Worm (Caenorhabditis elegans): ENCODE results near the gene sao-1.

Gene sao-1

DNA sequence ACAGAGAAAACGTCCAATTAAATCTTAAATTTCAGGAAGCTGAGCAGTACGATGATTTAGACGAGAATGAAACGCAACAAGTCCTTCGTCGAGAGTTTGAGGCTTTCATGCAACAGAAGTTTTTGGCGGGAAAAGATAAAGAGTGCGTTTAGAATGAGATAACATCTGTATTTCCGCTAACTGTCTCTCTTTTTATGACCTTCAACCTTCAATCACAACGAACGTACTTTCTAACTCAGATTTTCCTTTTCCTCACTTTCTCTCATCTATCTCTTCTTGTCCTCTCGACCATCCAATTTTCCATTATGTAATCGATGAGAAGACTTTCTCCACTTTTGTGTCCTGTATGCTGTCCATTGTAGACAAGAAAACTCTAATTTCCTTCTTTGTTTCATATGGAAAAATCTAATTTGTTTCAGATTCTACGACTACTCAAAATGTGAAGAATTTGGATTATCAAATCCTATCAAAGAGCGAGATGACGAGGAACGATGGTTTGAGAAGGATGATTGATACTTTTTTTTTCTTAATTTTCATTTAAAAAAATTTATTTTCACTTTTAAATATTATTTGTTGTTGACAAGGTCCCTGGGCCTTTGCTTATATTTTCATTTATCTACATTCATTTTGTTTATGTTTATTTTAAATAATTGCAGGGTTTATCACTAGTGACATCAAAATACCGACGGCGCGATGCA lies at the start of gene sao-1:
TSS of gene sao-1 (plus strand) at position 648 of the 698 bp plus-strand sequence.
- peak; percentile 5 for TF ChIP-seq nhr-28 (tag; optimal IDR thresholded peaks at IDR 0.05)
- no peak for TF ChIP-seq mdt-29 (GFP tag; IDR thresholded peaks at IDR 0.05)
- peak; percentile 29 for TF ChIP-seq nhr-25 (tag; optimal IDR thresholded peaks at IDR 0.05; ENCODE audit: borderline replicate concordance, insufficient read depth)

DNA sequence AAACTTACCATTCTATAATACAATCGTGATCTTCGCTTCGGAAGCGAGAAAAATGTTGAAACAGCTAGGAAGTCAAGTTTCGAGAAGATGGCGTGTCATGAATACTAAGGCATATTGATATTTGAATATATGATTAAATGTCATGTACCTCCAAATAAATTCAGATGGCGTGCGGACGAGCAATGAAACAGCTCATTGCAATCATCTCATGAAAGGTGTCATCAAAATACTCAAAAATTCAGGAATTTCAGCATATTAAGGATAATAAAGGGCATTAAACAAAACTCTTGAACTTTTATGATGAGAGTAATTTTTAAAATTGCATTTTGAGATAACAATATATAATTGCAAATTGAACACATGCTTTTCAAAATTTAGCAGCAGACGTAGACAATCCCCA lies 48.3 kb upstream of the sao-1 start, which contains the start of gene gcy-32:
TSS of gene gcy-32 (minus strand) at position 101 of the 400 bp plus-strand sequence.
- TF ChIP-seq zag-1 (tag; optimal IDR thresholded peaks at IDR 0.05) (no peak), Y105C5A.15 (GFP tag; IDR thresholded peaks at IDR 0.05) (no peak), mep-1 (tag; optimal IDR thresholded peaks at IDR 0.05) (no peak), php-3 (GFP tag; IDR thresholded peaks at IDR 0.05) (no peak), daf-12 (tag; optimal IDR thresholded peaks at IDR 0.05) (no peak), Y75B8A.6 (GFP tag; IDR thresholded peaks at IDR 0.05) (no peak), nhr-25 (tag; optimal IDR thresholded peaks at IDR 0.05; ENCODE audit: borderline replicate concordance, insufficient read depth) (no peak), ceh-82 (tag; optimal IDR thresholded peaks at IDR 0.05) (no peak), Y5F2A.4 (GFP tag; optimal IDR thresholded peaks at IDR 0.05) (no peak), F37D6.2 (tag; optimal IDR thresholded peaks at IDR 0.05) (no peak), lin-39 (tag; optimal IDR thresholded peaks at IDR 0.05) (no peak), rbr-2 (tag; optimal IDR thresholded peaks at IDR 0.05) (no peak), nhr-77 (tag; optimal IDR thresholded peaks at IDR 0.05) (no peak)

DNA sequence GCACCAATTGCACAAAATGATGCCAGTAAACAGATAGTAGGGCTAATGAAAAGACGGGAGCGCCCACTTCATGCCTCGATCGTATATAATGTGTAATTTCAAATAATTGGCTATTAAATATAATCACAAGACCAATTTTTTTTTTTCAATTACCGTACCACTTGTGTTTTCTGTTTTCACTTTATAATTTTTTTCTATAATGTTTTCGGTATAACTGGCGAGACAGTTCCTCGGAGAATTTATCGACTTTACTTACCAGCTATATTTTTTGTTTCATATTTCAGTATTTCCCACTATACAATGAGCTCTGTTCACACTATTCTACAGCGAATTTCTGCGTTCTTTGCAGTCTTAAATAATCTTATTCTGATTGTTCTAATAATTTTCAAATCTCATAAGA lies 47.5 kb upstream of the sao-1 start, which contains the start of gene str-252:
TSS of gene str-252 (plus strand) at position 301 of the 400 bp plus-strand sequence.
- TF ChIP-seq dmd-6 (GFP tag; IDR thresholded peaks at IDR 0.05) (no peak), spr-3 (GFP tag; optimal IDR thresholded peaks at IDR 0.05) (no peak), skn-1 (tag; optimal IDR thresholded peaks at IDR 0.05) (no peak), Y5F2A.4 (GFP tag; optimal IDR thresholded peaks at IDR 0.05) (no peak), ceh-20 (GFP tag; IDR thresholded peaks at IDR 0.05) (no peak), lin-29 (GFP tag; IDR thresholded peaks at IDR 0.05) (no peak), F49E8.2 (tag; optimal IDR thresholded peaks at IDR 0.05; ENCODE audit: borderline replicate concordance) (no peak), D1046.2 (GFP tag; IDR thresholded peaks at IDR 0.05) (no peak), ZK337.2 (GFP tag; IDR thresholded peaks at IDR 0.05) (no peak), Y48G9A.11 (GFP tag; IDR thresholded peaks at IDR 0.05) (no peak), nhr-28 (tag; optimal IDR thresholded peaks at IDR 0.05) (no peak), nhr-11 (tag; optimal IDR thresholded peaks at IDR 0.05) (no peak), F10B5.3 (tag; optimal IDR thresholded peaks at IDR 0.05) (no peak)

DNA sequence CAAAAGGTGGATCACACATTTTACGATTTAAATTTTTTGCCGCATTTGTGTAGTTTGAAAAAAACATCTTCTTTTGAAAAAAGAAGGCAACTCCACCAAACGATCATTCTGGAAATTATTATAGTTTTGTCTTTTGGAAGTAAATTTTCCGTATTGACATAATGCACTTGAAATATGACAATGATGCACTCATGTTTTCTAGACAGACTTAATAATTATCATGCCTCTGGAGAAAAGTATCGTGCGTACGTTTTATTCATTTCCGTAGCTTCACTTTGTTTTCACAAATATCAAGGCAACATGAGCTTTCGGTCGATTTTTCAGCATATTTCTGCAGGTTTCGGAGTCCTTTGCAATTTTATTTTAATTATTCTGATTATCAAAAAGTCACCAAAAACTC lies 45.4 kb upstream of the sao-1 start, which contains the start of gene str-250:
TSS of gene str-250 (plus strand) at position 301 of the 400 bp plus-strand sequence.
- TF ChIP-seq daf-12 (tag; optimal IDR thresholded peaks at IDR 0.05), result no peak
- no peak for TF ChIP-seq nhr-25 (tag; optimal IDR thresholded peaks at IDR 0.05; ENCODE audit: borderline replicate concordance, insufficient read depth)
- TF ChIP-seq arid-1 (GFP tag; conservative IDR thresholded peaks at IDR 0.05), result no peak
- TF ChIP-seq ceh-32 (tag; optimal IDR thresholded peaks at IDR 0.05; ENCODE audit: poor library complexity), result no peak
- no peak for TF ChIP-seq hlh-11 (tag; optimal IDR thresholded peaks at IDR 0.05)
- TF ChIP-seq nhr-48 (tag; optimal IDR thresholded peaks at IDR 0.05), result no peak
- TF ChIP-seq skn-1 (tag; optimal IDR thresholded peaks at IDR 0.05), result no peak

- TF ChIP-seq hlh-30 (tag; optimal IDR thresholded peaks at IDR 0.05; ENCODE audit: insufficient read depth) (no peak), lim-7 (GFP tag; IDR thresholded peaks at IDR 0.05) (no peak), T26A8.4 (GFP tag; IDR thresholded peaks at IDR 0.05) (no peak), nhr-102 (tag; optimal IDR thresholded peaks at IDR 0.05) (no peak), lin-1 (GFP tag; IDR thresholded peaks at IDR 0.05) (no peak), skn-1 (tag; optimal IDR thresholded peaks at IDR 0.05) (no peak), nhr-25 (tag; optimal IDR thresholded peaks at IDR 0.05; ENCODE audit: borderline replicate concordance, insufficient read depth) (no peak), F44E2.7 (GFP tag; IDR thresholded peaks at IDR 0.05) (no peak), ceh-32 (tag; optimal IDR thresholded peaks at IDR 0.05; ENCODE audit: poor library complexity) (no peak), fos-1 (tag; optimal IDR thresholded peaks at IDR 0.05) (no peak)
Measured at ce11 chrV:13920730-13921129, 43.0 kb upstream of the sao-1 start, which contains the start of gene srx-42. srx-42 (plus strand) TSS chrV:13921030.

Measured in whole organism, L4 larva.